Worm (Caenorhabditis elegans) whole organism, midembryonic: ENCODE data around the gene clec-224.

Experiments used
- T22C8.4 ChIP-seq: fragments of 200-800 bp; sonication (Bioruptor generic); IDR thresholded peaks from 2 replicates; pipeline ENCODE4 v1.3.6; 2022; ENCODE audit warnings: missing genetic modification characterization, missing compliant biosample characterization
- cog-1 ChIP-seq: sonication (generic microtip); optimal IDR thresholded peaks from 2 replicates; lab custom pipeline; 2016; ENCODE audit warnings: missing genetic modification characterization, missing compliant biosample characterization
- flt-1 ChIP-seq: fragments of 200-800 bp; sonication (Bioruptor generic); IDR thresholded peaks from 2 replicates; pipeline ENCODE4 v1.3.6; 2022; ENCODE audit warnings: missing genetic modification characterization, missing compliant biosample characterization
- klf-2 ChIP-seq: fragments of 200-800 bp; sonication (Bioruptor generic); conservative IDR thresholded peaks from 2 replicates; pipeline ENCODE4 v1.3.6; 2022; ENCODE audit warnings: missing genetic modification reagents, missing genetic modification characterization, missing compliant biosample characterization
- med-1 ChIP-seq: sonication (generic microtip); optimal IDR thresholded peaks from 2 replicates; lab custom pipeline; 2017; ENCODE audit warnings: missing genetic modification characterization, mild to moderate bottlenecking, missing compliant biosample characterization, antibody characterized with exemption, missing genetic modification reagents; ENCODE audit not compliant: insufficient read depth
- ref-1 ChIP-seq: fragments of 200-800 bp; sonication (Bioruptor generic); conservative IDR thresholded peaks from 2 replicates; pipeline ENCODE4 v1.3.6; 2022; ENCODE audit warnings: missing genetic modification reagents, missing genetic modification characterization, missing compliant biosample characterization
- tab-1 ChIP-seq: fragments of 200-800 bp; sonication (Bioruptor generic); IDR thresholded peaks from 2 replicates; pipeline ENCODE4 v1.3.6; 2022; ENCODE audit warnings: missing genetic modification characterization, missing compliant biosample characterization
- ztf-23 ChIP-seq: fragments of 200-800 bp; sonication (Bioruptor generic); IDR thresholded peaks from 2 replicates; pipeline ENCODE4 v1.3.6; 2022; ENCODE audit warnings: missing genetic modification reagents, missing genetic modification characterization, missing compliant biosample characterization
- ztf-29 ChIP-seq: fragments of 200-800 bp; sonication (Bioruptor generic); IDR thresholded peaks from 2 replicates; pipeline ENCODE4 v1.3.6; 2022; ENCODE audit warnings: missing genetic modification reagents, missing genetic modification characterization, missing compliant biosample characterization

The clec-224 gene

DNA sequence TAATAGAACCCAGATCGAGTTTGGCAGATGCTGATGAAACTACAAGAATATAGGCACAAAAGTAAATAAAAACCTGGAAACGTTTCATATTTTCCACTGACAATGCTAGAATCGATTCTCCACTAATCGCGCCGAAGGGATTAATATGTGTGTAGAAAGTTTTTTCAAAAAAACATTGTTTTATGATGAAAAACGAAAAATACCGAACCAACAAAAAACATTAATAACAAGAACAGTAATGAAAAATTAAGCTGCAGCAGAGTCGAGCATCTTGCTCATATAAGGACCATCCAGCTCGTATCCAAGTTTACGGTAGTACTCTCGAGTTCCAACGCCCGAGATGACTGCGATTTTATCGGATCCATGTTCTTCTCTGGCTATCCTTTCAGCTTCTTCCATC lies at the start of gene clec-224:
TSS of gene clec-224 (minus strand) at position 101 of the 400 bp plus-strand sequence.
- TF ChIP-seq ztf-23 (GFP tag; lab: Robert Waterston, UW) (no peak), T22C8.4 (GFP tag; lab: Robert Waterston, UW) (no peak), cog-1 (no peak), ztf-29 (no peak), med-1 (no peak), klf-2 (GFP tag; lab: Robert Waterston, UW) (no peak), flt-1 (GFP tag; lab: Robert Waterston, UW) (no peak), tab-1 (GFP tag; lab: Robert Waterston, UW) (no peak), ref-1 (GFP tag; lab: Robert Waterston, UW) (no peak)

DNA sequence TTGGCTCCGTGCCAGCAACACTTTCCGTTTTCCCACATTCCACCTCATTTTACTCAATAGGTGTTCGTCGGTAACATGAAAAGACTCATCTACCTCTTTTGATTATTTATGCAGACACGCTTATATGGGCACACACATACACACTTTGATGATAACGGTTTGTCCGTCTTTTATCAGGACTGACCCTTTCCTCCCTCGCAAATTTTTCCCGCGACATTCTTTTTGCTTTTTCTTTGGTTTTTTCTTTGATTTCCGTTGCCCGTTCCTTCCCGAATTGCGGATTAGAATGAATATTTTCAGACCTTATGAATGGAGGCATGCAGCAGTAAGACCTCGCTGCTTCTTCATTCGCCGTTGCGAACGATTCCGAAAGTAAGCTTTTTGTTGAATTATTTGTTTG lies 33.8 kb upstream of the clec-224 start, which contains the start of gene vab-8:
TSS of gene vab-8 (plus strand) at position 301 of the 400 bp plus-strand sequence.
- TF ChIP-seq klf-2 (GFP tag; lab: Robert Waterston, UW) (no peak), ztf-23 (GFP tag; lab: Robert Waterston, UW) (no peak), cog-1 (no peak), ztf-29 (no peak), med-1 (no peak), flt-1 (GFP tag; lab: Robert Waterston, UW) (no peak), ref-1 (GFP tag; lab: Robert Waterston, UW) (no peak), T22C8.4 (GFP tag; lab: Robert Waterston, UW) (no peak), tab-1 (GFP tag; lab: Robert Waterston, UW) (no peak)

DNA sequence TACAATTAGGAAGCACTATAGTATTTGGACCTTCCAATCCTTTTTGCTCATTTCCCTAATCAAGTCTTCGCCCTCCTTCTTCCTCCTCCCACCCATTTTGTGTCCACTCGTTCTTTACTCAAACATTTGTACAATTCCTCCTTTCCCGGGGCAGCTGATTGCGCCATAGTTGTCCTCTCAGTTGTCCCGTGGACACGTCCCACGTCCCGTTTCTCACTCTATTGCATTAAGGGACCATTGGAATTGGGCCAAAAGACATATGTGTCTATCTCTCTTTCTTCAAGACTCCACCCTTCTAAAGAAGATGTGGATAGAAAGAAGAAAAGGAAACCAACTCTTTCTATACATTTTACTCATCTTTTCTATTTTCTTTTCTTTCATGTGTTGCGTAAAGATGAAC lies 31.9 kb upstream of the clec-224 start:
- TF ChIP-seq cog-1, result no peak
- no peak for TF ChIP-seq flt-1 (GFP tag; lab: Robert Waterston, UW)
- TF ChIP-seq ref-1 (GFP tag; lab: Robert Waterston, UW), result no peak
- no peak for TF ChIP-seq tab-1 (GFP tag; lab: Robert Waterston, UW)
- TF ChIP-seq med-1, result no peak
- TF ChIP-seq T22C8.4 (GFP tag; lab: Robert Waterston, UW), result no peak
- no peak for TF ChIP-seq ztf-23 (GFP tag; lab: Robert Waterston, UW)
- TF ChIP-seq ztf-29, result no peak
- TF ChIP-seq klf-2 (GFP tag; lab: Robert Waterston, UW), result no peak

DNA sequence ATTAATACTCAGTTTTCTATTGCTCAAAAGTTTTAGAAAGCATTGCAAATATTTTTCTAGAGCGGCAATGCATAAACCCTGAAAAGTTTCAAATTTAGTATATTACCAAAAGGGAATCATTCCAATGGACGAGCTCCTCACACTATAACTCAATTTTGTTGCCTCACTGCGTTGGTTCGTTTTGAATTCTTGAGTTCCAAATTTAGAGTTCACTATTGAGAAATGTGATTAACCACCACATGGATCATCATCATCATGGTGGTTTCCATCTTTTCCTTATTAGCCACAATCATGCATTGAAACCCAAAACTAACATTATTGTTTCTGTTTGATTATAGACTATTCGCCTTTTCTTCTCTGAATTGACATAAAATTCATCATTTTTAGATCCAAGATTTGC lies 30.7 kb upstream of the clec-224 start:
- TF ChIP-seq ztf-23 (GFP tag; lab: Robert Waterston, UW) (no peak), ref-1 (GFP tag; lab: Robert Waterston, UW) (no peak), flt-1 (GFP tag; lab: Robert Waterston, UW) (no peak), klf-2 (GFP tag; lab: Robert Waterston, UW) (no peak), ztf-29 (no peak), tab-1 (GFP tag; lab: Robert Waterston, UW) (no peak), cog-1 (no peak), T22C8.4 (GFP tag; lab: Robert Waterston, UW) (no peak), med-1 (no peak)

DNA sequence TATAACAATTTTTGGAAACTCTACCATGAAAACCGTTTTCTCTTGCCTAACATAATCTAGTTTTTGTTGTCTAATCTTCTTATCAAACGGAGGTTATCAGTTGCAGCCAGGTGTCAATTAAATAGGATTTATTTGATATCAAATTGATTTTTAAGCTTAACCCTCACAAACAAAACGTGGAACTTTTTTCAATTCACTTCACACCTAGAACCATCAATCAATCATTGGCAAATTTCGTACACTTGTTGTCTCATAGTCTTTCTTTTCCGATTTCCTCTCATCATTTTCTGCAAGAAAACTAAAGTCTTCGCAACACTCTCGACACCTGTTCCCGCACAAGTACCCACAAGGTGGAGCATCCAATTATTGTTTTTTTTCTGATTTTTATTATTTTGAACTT lies 29.4 kb upstream of the clec-224 start:
- TF ChIP-seq flt-1 (GFP tag; lab: Robert Waterston, UW) (no peak), ztf-29 (no peak), cog-1 (no peak), klf-2 (GFP tag; lab: Robert Waterston, UW) (no peak), tab-1 (GFP tag; lab: Robert Waterston, UW) (no peak), T22C8.4 (GFP tag; lab: Robert Waterston, UW) (no peak), ref-1 (GFP tag; lab: Robert Waterston, UW) (no peak), ztf-23 (GFP tag; lab: Robert Waterston, UW) (no peak), med-1 (no peak)

DNA sequence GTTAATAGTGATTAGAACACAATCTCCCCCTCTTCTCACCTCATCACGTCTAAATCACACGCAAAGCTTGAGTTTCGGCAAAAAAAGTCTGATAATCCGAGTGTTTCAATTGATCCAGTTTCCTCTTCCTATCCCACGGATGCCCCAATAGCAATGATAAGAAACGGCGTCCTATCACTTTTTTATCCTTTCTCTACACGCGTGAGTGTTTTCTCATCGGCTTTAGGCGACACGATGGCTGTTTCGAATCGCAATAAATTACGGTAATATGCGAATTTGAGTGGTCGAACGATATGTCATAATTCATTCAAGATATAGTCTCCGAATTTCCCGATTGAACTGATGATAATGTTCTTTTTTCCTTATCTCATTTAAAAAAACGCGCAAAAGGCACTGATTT lies 20.2 kb upstream of the clec-224 start:
- TF ChIP-seq T22C8.4 (GFP tag; lab: Robert Waterston, UW) (no peak), tab-1 (GFP tag; lab: Robert Waterston, UW) (no peak), ztf-29 (no peak)

DNA sequence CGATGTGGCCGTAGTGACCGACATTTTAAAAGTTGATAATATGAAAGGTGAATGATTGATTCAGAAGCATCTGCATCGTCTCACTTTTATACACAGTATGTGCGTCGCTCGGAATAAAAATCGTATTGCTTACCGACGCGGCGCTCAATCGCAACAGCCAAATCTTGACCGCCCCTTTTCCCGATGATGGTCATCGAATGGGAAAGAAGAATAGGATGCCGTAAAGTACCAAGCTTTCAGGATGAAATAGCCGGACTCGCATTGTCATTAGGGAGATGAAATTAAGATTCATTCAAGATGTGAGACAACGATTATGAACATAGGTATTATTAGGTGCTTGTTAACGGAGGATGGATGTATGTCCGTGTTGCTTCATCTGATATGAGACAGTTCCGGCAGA lies 19.3 kb upstream of the clec-224 start, which contains the start of gene lon-3:
TSS of gene lon-3 (minus strand) at position 101 of the 400 bp plus-strand sequence.
- TF ChIP-seq tab-1 (GFP tag; lab: Robert Waterston, UW) (no peak), ref-1 (GFP tag; lab: Robert Waterston, UW) (no peak), ztf-29 (no peak), cog-1 (no peak), med-1 (no peak), klf-2 (GFP tag; lab: Robert Waterston, UW) (no peak), flt-1 (GFP tag; lab: Robert Waterston, UW) (no peak), ztf-23 (GFP tag; lab: Robert Waterston, UW) (no peak)

DNA sequence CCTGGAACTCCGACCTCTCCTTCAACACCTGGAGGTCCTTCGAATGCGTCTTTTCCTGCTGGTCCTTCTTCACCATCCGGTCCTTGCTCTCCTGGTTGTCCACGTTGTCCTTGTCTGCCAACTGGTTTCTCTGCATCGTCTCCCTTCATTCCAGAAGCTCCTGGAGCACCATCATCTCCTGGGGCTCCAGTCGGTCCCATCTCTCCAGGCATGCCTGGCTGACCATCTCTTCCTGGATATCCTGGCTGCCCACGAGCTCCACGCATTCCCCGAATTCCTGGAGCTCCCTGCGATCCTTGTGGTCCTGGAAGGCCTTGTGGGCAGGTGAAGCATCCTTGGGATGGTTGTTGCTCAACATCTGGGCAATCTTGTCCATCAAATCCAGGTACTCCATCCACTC lies 18.5 kb upstream of the clec-224 start:
- TF ChIP-seq tab-1 (GFP tag; lab: Robert Waterston, UW) (no peak), cog-1 (no peak), med-1 (no peak), ref-1 (GFP tag; lab: Robert Waterston, UW) (no peak), T22C8.4 (GFP tag; lab: Robert Waterston, UW) (no peak), ztf-29 (no peak), ztf-23 (GFP tag; lab: Robert Waterston, UW) (no peak), flt-1 (GFP tag; lab: Robert Waterston, UW) (no peak), klf-2 (GFP tag; lab: Robert Waterston, UW) (no peak)

DNA sequence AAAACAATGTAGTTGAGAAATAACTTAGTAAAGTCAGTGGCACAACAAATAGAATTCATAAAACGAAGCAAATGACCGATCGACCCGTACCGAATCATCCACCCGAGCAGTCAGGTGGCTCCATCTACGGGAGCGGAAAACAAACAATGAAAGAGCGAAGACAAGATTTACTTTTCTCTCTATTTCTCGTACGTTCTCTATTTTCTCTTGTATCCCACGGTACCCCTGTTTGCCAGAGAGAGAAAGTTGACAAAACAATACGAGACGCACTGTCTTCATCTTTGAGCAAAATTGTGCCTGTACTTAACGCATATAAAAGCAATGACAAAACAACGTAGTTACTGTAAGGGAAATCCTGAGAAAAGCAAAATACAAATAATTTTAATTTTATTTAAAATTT lies 17.4 kb upstream of the clec-224 start:
- TF ChIP-seq med-1 (no peak), tab-1 (GFP tag; lab: Robert Waterston, UW) (no peak), ztf-29 (no peak), ref-1 (GFP tag; lab: Robert Waterston, UW) (no peak), flt-1 (GFP tag; lab: Robert Waterston, UW) (no peak), cog-1 (no peak), T22C8.4 (GFP tag; lab: Robert Waterston, UW) (no peak), klf-2 (GFP tag; lab: Robert Waterston, UW) (no peak), ztf-23 (GFP tag; lab: Robert Waterston, UW) (no peak)

DNA sequence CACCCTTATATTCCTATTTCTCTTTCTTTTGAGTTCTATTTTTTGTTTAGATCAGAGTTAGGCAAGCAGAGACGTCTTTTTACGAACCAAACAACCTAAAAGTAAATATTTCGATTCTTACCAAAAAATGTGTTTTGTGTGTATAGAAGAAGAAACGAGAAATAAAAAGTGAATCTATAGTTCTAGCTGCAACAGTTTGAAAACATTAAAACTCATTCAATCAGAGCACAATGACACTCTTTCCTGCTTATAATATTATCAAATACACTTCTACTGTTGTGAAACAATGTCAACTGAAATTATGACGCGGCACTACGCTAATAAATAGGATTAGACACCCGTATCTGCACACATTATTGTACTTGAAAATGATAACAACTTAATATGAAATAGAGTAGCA lies 16.6 kb upstream of the clec-224 start, which contains the start of gene ZK836.3:
TSS of gene ZK836.3 (minus strand) at position 101 of the 400 bp plus-strand sequence.
- TF ChIP-seq ztf-29, result no peak
- TF ChIP-seq med-1, result no peak
- no peak for TF ChIP-seq cog-1
- no peak for TF ChIP-seq klf-2 (GFP tag; lab: Robert Waterston, UW)
